Worm (Caenorhabditis elegans) whole organism, L1 larva: Measurements from ENCODE around the gene egl-46.
A peak's percentile ranks its signal among the peaks of the same experiment; 100 is the strongest.

Experiments
- F16B12.6 ChIP-seq: fragments of 150-350 bp; optimal IDR thresholded peaks from 2 replicates; lab custom pipeline; 2014; ENCODE audit warnings: missing biosample characterization, missing genetic modification characterization
- Y116A8C.19 ChIP-seq: sonication (generic microtip); optimal IDR thresholded peaks from 2 replicates; lab custom pipeline; 2016; ENCODE audit warnings: missing compliant biosample characterization, missing genetic modification characterization, borderline replicate concordance
- aha-1 ChIP-seq: fragments of 150-350 bp; optimal IDR thresholded peaks from 2 replicates; lab custom pipeline; 2014; ENCODE audit warnings: missing biosample characterization, missing genetic modification characterization
- alr-1 ChIP-seq: fragments of 200-800 bp; sonication (Bioruptor generic); optimal IDR thresholded peaks from 2 replicates; lab custom pipeline; 2018; ENCODE audit warnings: borderline replicate concordance, mild to moderate bottlenecking, missing genetic modification characterization, missing compliant biosample characterization
- aly-2 ChIP-seq: fragments of 150-350 bp; optimal IDR thresholded peaks from 2 replicates; lab custom pipeline; 2014; ENCODE audit warnings: missing biosample characterization, missing genetic modification characterization
- ama-1 ChIP-seq: fragments of 150-350 bp; optimal IDR thresholded peaks from 2 replicates; lab custom pipeline; 2014
- blmp-1 ChIP-seq: fragments of 150-350 bp; optimal IDR thresholded peaks from 2 replicates; lab custom pipeline; 2014; ENCODE audit warnings: missing biosample characterization, missing genetic modification characterization
- ceh-88 ChIP-seq: fragments of 200-800 bp; sonication (Bioruptor generic); IDR thresholded peaks from 2 replicates; pipeline ENCODE4 v1.3.6; 2022; ENCODE audit warnings: missing genetic modification characterization, missing compliant biosample characterization
- dpl-1 ChIP-seq, 3 experiments: fragments of 150-350 bp in 2 of 3; sonication (generic microtip) in 1 of 3; optimal IDR thresholded peaks; 2 replicates each; lab custom pipeline; 2014 to 2017; ENCODE audit warnings: missing biosample characterization in 3 of 3, missing genetic modification characterization in 3 of 3, missing genetic modification reagents in 3 of 3
- egl-13 ChIP-seq: sonication (generic microtip); optimal IDR thresholded peaks from 2 replicates; lab custom pipeline; 2016; ENCODE audit warnings: missing genotype, missing genetic modification reagents, missing genetic modification characterization, missing compliant biosample characterization
- elt-2 ChIP-seq: sonication (generic microtip); optimal IDR thresholded peaks from 2 replicates; lab custom pipeline; 2016; ENCODE audit warnings: missing genetic modification characterization, mild to moderate bottlenecking, inconsistent platforms, missing compliant biosample characterization, missing genetic modification reagents
- elt-3 ChIP-seq, 6 experiments: fragments of 150-350 bp in 1 of 6; sonication (generic microtip); optimal IDR thresholded peaks; 2 replicates each; lab custom pipeline; 2017 to 2018; ENCODE audit warnings: missing biosample characterization in 6 of 6, missing genetic modification characterization in 6 of 6, inconsistent platforms in 1 of 6
- hlh-17 ChIP-seq: fragments of 200-800 bp; sonication (Bioruptor generic); optimal IDR thresholded peaks from 2 replicates; lab custom pipeline; 2018; ENCODE audit warnings: missing genetic modification characterization, mild to moderate bottlenecking, missing compliant biosample characterization, moderate library complexity, borderline replicate concordance
- hlh-4 ChIP-seq: sonication (generic microtip); optimal IDR thresholded peaks from 2 replicates; lab custom pipeline; 2016; ENCODE audit warnings: mild to moderate bottlenecking, missing genetic modification characterization, missing compliant biosample characterization
- irx-1 ChIP-seq: sonication (generic microtip); optimal IDR thresholded peaks from 2 replicates; lab custom pipeline; 2016; ENCODE audit warnings: missing genetic modification characterization, missing compliant biosample characterization
- isw-1 ChIP-seq: fragments of 200-800 bp; sonication (Bioruptor generic); IDR thresholded peaks from 2 replicates; pipeline ENCODE4 v1.3.6; 2022; ENCODE audit warnings: missing genetic modification characterization, missing compliant biosample characterization
- jun-1 ChIP-seq: fragments of 150-350 bp; optimal IDR thresholded peaks from 2 replicates; lab custom pipeline; 2014; ENCODE audit warnings: missing biosample characterization, missing genetic modification reagents, missing genetic modification characterization
- lin-15B ChIP-seq: fragments of 150-350 bp; sonication (generic microtip); optimal IDR thresholded peaks from 3 replicates; lab custom pipeline; 2014; ENCODE audit warnings: missing biosample characterization, missing genetic modification characterization
- lin-39 ChIP-seq: fragments of 150-350 bp; optimal IDR thresholded peaks from 2 replicates; lab custom pipeline; 2014; ENCODE audit warnings: missing biosample characterization, missing genetic modification reagents, missing genetic modification characterization
- mab-9 ChIP-seq: fragments of 200-800 bp; sonication (Bioruptor generic); IDR thresholded peaks from 2 replicates; pipeline ENCODE4 v1.3.6; 2022; ENCODE audit warnings: missing genetic modification reagents, missing genetic modification characterization, missing compliant biosample characterization
- nhr-11 ChIP-seq: fragments of 150-350 bp; optimal IDR thresholded peaks from 2 replicates; lab custom pipeline; 2014; ENCODE audit warnings: missing biosample characterization, missing genetic modification characterization
- nhr-12 ChIP-seq: sonication (generic microtip); optimal IDR thresholded peaks from 2 replicates; lab custom pipeline; 2017; ENCODE audit warnings: missing biosample characterization, missing genetic modification characterization
- nhr-20 ChIP-seq: sonication (generic microtip); optimal IDR thresholded peaks from 2 replicates; lab custom pipeline; 2016; ENCODE audit warnings: mild to moderate bottlenecking, missing genetic modification characterization, missing compliant biosample characterization
- nhr-47 ChIP-seq: sonication (generic microtip); optimal IDR thresholded peaks from 2 replicates; lab custom pipeline; 2016; ENCODE audit warnings: mild to moderate bottlenecking, missing genetic modification characterization, moderate library complexity, missing compliant biosample characterization
- nhr-71 ChIP-seq: sonication (generic microtip); optimal IDR thresholded peaks from 2 replicates; lab custom pipeline; 2016; ENCODE audit warnings: mild to moderate bottlenecking, missing genetic modification characterization, moderate library complexity, missing compliant biosample characterization
- nhr-85 ChIP-seq: sonication (generic microtip); peaks from one replicate; lab custom pipeline; 2016; ENCODE audit warnings: missing genetic modification characterization, inconsistent platforms, missing compliant biosample characterization
- pag-3 ChIP-seq: sonication (generic microtip); optimal IDR thresholded peaks from 2 replicates; lab custom pipeline; 2017; ENCODE audit warnings: missing genetic modification characterization, mild to moderate bottlenecking, missing compliant biosample characterization, antibody characterized with exemption, borderline replicate concordance; ENCODE audit not compliant: insufficient read depth
- sptf-1 ChIP-seq: fragments of 150-350 bp; optimal IDR thresholded peaks from 2 replicates; lab custom pipeline; 2014; ENCODE audit warnings: missing biosample characterization, missing genetic modification characterization
- swsn-7 ChIP-seq: sonication (generic microtip); optimal IDR thresholded peaks from 2 replicates; lab custom pipeline; 2016; ENCODE audit warnings: missing genetic modification characterization, missing compliant biosample characterization
- tlp-1 ChIP-seq: fragments of 150-350 bp; optimal IDR thresholded peaks from 2 replicates; lab custom pipeline; 2014; ENCODE audit warnings: missing biosample characterization, missing genetic modification characterization
- unc-62 ChIP-seq: fragments of 150-350 bp; optimal IDR thresholded peaks from 2 replicates; lab custom pipeline; 2014; ENCODE audit warnings: missing biosample characterization, missing genetic modification reagents, missing genetic modification characterization
- unc-86 ChIP-seq: sonication (generic microtip); optimal IDR thresholded peaks from 2 replicates; lab custom pipeline; 2016; ENCODE audit warnings: missing genetic modification characterization, missing compliant biosample characterization
- ztf-11 ChIP-seq, 2 experiments: sonication (generic microtip); optimal IDR thresholded peaks; 2 replicates each; lab custom pipeline; 2016 to 2017; ENCODE audit warnings: missing genetic modification characterization in 2 of 2, missing biosample characterization in 1 of 2, missing compliant biosample characterization in 1 of 2

The egl-46 gene

DNA sequence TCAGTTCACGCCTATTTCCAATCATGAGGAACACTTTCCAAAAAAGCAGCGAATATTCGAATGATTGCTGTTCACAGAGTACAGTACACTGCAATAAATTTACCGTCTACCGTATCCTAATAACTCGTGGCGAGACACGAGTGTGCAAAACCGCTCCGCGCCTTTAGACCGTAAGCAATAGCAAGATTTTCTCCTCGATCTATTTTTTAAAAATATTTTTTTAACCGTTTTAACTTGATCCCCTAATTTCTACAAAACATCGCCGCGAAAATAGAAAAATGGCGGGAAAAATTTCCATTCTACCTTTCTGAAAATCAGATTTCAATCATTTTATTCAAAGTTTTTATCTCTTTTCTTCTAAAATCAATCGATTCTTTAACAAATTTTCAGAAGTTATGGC is 21.3 kb upstream of the egl-46 start, which contains the start of gene era-1:
TSS of gene era-1 (plus strand) at position 366 of the 400 bp plus-strand sequence.
- no peak for TF ChIP-seq hlh-4 (tag; lab: Kevin White, UChicago)
- no peak for TF ChIP-seq mab-9 (GFP tag; lab: Robert Waterston, UW)
- TF ChIP-seq hlh-17 (GFP tag; lab: Kevin White, UChicago) = no peak
- TF ChIP-seq egl-13 (tag; lab: Kevin White, UChicago) = no peak
- no peak for TF ChIP-seq nhr-11 (tag; lab: Kevin White, UChicago)
- TF ChIP-seq lin-15B (tag; lab: Kevin White, UChicago) = no peak
- no peak for TF ChIP-seq alr-1 (tag; lab: Kevin White, UChicago)
- no peak for TF ChIP-seq ztf-11 (tag; optimal IDR thresholded peaks at IDR 0.05; lab: Kevin White, UChicago)
- no peak for TF ChIP-seq Y116A8C.19 (tag; lab: Kevin White, UChicago)
- TF ChIP-seq pag-3 (tag; lab: Kevin White, UChicago) = no peak
- no peak for TF ChIP-seq lin-39 (tag; lab: Kevin White, UChicago)
- TF ChIP-seq elt-3 (tag; optimal IDR thresholded peaks at IDR 0.05; lab: Kevin White, UChicago) = no peak
- no peak for TF ChIP-seq ama-1
- TF ChIP-seq irx-1 (tag; lab: Kevin White, UChicago) = no peak
- TF ChIP-seq jun-1 (tag; lab: Kevin White, UChicago) = no peak
- TF ChIP-seq nhr-20 (tag; lab: Kevin White, UChicago) = no peak
- TF ChIP-seq unc-86 = no peak
- no peak for TF ChIP-seq isw-1
- TF ChIP-seq aha-1 (tag; lab: Kevin White, UChicago) = no peak
- no peak for TF ChIP-seq nhr-71 (tag; lab: Kevin White, UChicago)

DNA sequence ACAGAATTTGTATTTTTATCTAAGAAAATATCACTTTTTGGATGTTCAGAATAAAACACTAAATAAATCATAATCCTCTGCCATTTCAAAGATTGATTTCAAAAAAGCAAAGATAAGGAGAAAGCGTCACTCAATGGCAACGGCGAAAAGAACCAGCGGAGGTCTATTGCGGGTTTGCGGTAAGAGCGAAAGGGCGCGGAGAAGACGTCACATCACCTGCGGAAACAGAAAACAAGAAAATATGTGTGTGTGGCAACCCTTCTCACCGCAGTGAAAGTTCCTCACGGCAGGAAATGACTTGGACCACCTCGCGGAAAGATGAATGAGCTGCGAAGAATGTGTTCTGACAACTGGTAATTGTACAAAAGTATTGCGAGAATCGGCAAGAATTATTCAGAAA is 18.5 kb upstream of the egl-46 start:
- no peak for TF ChIP-seq nhr-12 (tag; lab: Kevin White, UChicago)
- peak; percentile 91 for TF ChIP-seq blmp-1 (tag; lab: Kevin White, UChicago)
- TF ChIP-seq tlp-1 (tag; lab: Kevin White, UChicago) = no peak
- no peak for TF ChIP-seq sptf-1 (tag; lab: Kevin White, UChicago)

DNA sequence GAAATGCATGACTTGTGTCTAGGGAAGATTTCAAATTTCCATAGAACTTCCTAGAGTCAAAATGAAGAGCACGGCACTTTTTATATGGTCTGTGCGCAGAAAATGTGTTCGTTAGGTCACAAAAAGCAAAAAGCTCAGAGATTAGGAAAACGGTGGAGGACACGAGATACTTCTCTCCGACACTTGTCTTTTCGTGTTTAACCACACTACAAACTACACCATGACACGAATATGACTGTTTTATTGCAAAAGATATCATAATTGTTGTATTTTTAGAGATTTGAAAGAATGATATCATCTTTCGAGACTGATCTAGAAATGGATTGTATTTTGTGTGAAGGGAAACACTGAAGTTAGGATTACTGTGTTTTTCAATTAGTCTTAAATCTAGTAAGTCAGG is 17.6 kb upstream of the egl-46 start:
- TF ChIP-seq hlh-4 (tag; lab: Kevin White, UChicago) (no peak), nhr-20 (tag; lab: Kevin White, UChicago) (peak; percentile 18), swsn-7 (tag; lab: Kevin White, UChicago) (no peak), F16B12.6 (tag; lab: Kevin White, UChicago) (no peak), ceh-88 (GFP tag; lab: Robert Waterston, UW) (no peak), pag-3 (tag; lab: Kevin White, UChicago) (no peak), nhr-85 (tag; lab: Kevin White, UChicago) (peak; percentile 25), unc-62 (GFP tag; lab: Kevin White, UChicago) (no peak)
- TF ChIP-seq, all 84 proteins: peak for 2

DNA sequence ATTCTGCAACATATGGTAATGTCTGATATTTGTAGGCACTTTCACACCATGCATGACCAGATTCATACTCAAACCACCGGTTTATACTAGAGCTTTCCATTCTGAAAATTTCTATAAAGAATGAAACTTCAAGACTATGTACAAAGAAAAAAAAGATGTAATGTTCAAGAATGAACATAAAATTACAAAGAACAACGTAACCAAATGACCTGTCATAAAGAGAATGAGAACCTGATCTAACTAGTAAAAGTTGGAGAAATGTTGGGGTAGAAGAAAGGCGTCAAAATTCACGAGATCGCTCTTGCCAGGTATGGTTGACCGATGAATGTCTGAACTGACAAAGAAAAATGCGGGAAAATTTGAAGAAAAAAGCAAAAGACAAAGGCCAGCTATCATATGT is 16.2 kb upstream of the egl-46 start, which contains the start of gene W02F12.2:
TSS of gene W02F12.2 (minus strand) at position 101 of the 400 bp plus-strand sequence.
- TF ChIP-seq blmp-1 (tag; lab: Kevin White, UChicago) (peak; percentile 18), aly-2 (tag; lab: Kevin White, UChicago) (no peak)

- TF ChIP-seq unc-86 (no peak), elt-2 (no peak), nhr-47 (tag; lab: Kevin White, UChicago) (no peak), irx-1 (tag; lab: Kevin White, UChicago) (no peak), aly-2 (tag; lab: Kevin White, UChicago) (no peak), dpl-1 (GFP tag; optimal IDR thresholded peaks at IDR 0.05; lab: Kevin White, UChicago) (no peak), blmp-1 (tag; lab: Kevin White, UChicago) (peak; percentile 8), hlh-17 (GFP tag; lab: Kevin White, UChicago) (no peak)
These were observed 13.3 kb upstream of the egl-46 start, which contains the start of gene W02F12.8 for ce11 chrV:6694668-6695067. W02F12.8 (minus strand) TSS chrV:6694768.
